Worm (Caenorhabditis elegans): ENCODE results near the gene F54F2.9.

- TF ChIP-seq lin-39 (tag; optimal IDR thresholded peaks at IDR 0.05) (no peak), elt-1 (tag; optimal IDR thresholded peaks at IDR 0.05) (no peak)
These were observed 17.1 kb upstream of the F54F2.9 start for ce11 chrIII:8844137-8844536.

All from whole organism, L3 larva.